Worm (Caenorhabditis elegans): ENCODE measurements around the gene ptr-19.

ce11 chrIII:10794049-10794448 lies 12.4 kb downstream of the ptr-19 start, which contains the start of gene clec-163:
- TF ChIP-seq mep-1 (tag; optimal IDR thresholded peaks at IDR 0.05), result no peak
- TF ChIP-seq fos-1 (tag; optimal IDR thresholded peaks at IDR 0.05), result no peak
- no peak for TF ChIP-seq mab-9 (GFP tag; IDR thresholded peaks at IDR 0.05)
